Worm (Caenorhabditis elegans) whole organism, young adult: ENCODE results near the gene msp-74.

ENCODE experiments used
- F33H1.4 ChIP-seq: fragments of 200-800 bp; sonication (Bioruptor generic); IDR thresholded peaks from 2 replicates; pipeline ENCODE4 v1.3.6; 2022; ENCODE audit warnings: missing genetic modification reagents, missing genetic modification characterization, missing compliant biosample characterization
- F49E8.2 ChIP-seq: sonication (generic microtip); optimal IDR thresholded peaks from 3 replicates; lab custom pipeline; 2017; ENCODE audit warnings: missing genetic modification characterization, mild to moderate bottlenecking, missing compliant biosample characterization, antibody characterized with exemption, moderate library complexity; ENCODE audit not compliant: insufficient read depth
- K12H6.12 ChIP-seq: fragments of 200-800 bp; sonication (Bioruptor generic); optimal IDR thresholded peaks from 2 replicates; lab custom pipeline; 2018; ENCODE audit warnings: mild to moderate bottlenecking, missing genetic modification characterization, missing compliant biosample characterization
- T07F8.4 ChIP-seq: sonication (generic microtip); optimal IDR thresholded peaks from 2 replicates; lab custom pipeline; 2016; ENCODE audit warnings: mild to moderate bottlenecking, missing genetic modification characterization, moderate library complexity, missing compliant biosample characterization
- Y53F4B.3 ChIP-seq: fragments of 200-800 bp; sonication (Bioruptor generic); IDR thresholded peaks from 2 replicates; pipeline ENCODE4 v1.3.6; 2022; ENCODE audit warnings: missing genetic modification reagents, missing genetic modification characterization, missing compliant biosample characterization
- ZK185.1 ChIP-seq: sonication (generic microtip); optimal IDR thresholded peaks from 2 replicates; lab custom pipeline; 2016; ENCODE audit warnings: mild to moderate bottlenecking, missing genetic modification characterization, missing compliant biosample characterization; ENCODE audit not compliant: poor library complexity, severe bottlenecking
- aptf-3 ChIP-seq: fragments of 200-800 bp; sonication (Bioruptor generic); IDR thresholded peaks from 2 replicates; pipeline ENCODE4 v1.3.6; 2022; ENCODE audit warnings: missing genetic modification characterization, missing compliant biosample characterization
- atf-7 ChIP-seq: sonication (generic microtip); optimal IDR thresholded peaks from 2 replicates; lab custom pipeline; 2017; ENCODE audit warnings: mild to moderate bottlenecking, missing genetic modification characterization, missing compliant biosample characterization
- athp-1 ChIP-seq: sonication (generic microtip); optimal IDR thresholded peaks from 2 replicates; lab custom pipeline; 2017; ENCODE audit warnings: mild to moderate bottlenecking, missing genetic modification characterization, missing compliant biosample characterization
- cebp-1 ChIP-seq, 2 experiments: fragments of 200-800 bp in 1 of 2; sonication (Bioruptor generic) in 1 of 2; sonication (generic microtip) in 1 of 2; IDR thresholded peaks in 1 of 2; optimal IDR thresholded peaks in 1 of 2; 2 replicates each; pipeline versions ENCODE4 v1.3.6 to Lab custom; 2017 to 2022; ENCODE audit warnings: missing compliant biosample characterization in 2 of 2, missing genetic modification characterization in 2 of 2, mild to moderate bottlenecking in 1 of 2, missing genetic modification reagents in 1 of 2, moderate library complexity in 1 of 2
- ceh-91 ChIP-seq: fragments of 200-800 bp; sonication (Bioruptor generic); IDR thresholded peaks from 2 replicates; pipeline ENCODE4 v1.3.6; 2022; ENCODE audit warnings: missing genetic modification reagents, missing genetic modification characterization, missing compliant biosample characterization
- chd-7 ChIP-seq: sonication (generic microtip); optimal IDR thresholded peaks from 2 replicates; lab custom pipeline; 2016; ENCODE audit warnings: mild to moderate bottlenecking, missing genetic modification characterization, moderate library complexity, missing compliant biosample characterization
- egrh-3 ChIP-seq: fragments of 200-800 bp; sonication (Bioruptor generic); IDR thresholded peaks from 2 replicates; pipeline ENCODE4 v1.3.6; 2022; ENCODE audit warnings: missing genetic modification reagents, missing genetic modification characterization, missing compliant biosample characterization
- ets-4 ChIP-seq: fragments of 200-800 bp; sonication (Bioruptor generic); optimal IDR thresholded peaks from 2 replicates; lab custom pipeline; 2018; ENCODE audit warnings: mild to moderate bottlenecking, missing genetic modification characterization, missing compliant biosample characterization
- him-1 ChIP-seq: sonication (generic microtip); optimal IDR thresholded peaks from 2 replicates; lab custom pipeline; 2016; ENCODE audit warnings: missing genotype, missing genetic modification reagents, missing genetic modification characterization, missing compliant biosample characterization
- hlh-26 ChIP-seq: fragments of 200-800 bp; sonication (Bioruptor generic); conservative IDR thresholded peaks from 2 replicates; pipeline ENCODE4 v1.3.6; 2022; ENCODE audit warnings: missing genetic modification reagents, missing genetic modification characterization, missing compliant biosample characterization
- hmg-20 ChIP-seq: fragments of 200-800 bp; sonication (Bioruptor generic); IDR thresholded peaks from 2 replicates; pipeline ENCODE4 v1.3.6; 2022; ENCODE audit warnings: missing genetic modification reagents, missing genetic modification characterization, missing compliant biosample characterization
- hrde-1 ChIP-seq: sonication (generic microtip); optimal IDR thresholded peaks from 2 replicates; lab custom pipeline; 2016; ENCODE audit warnings: missing genetic modification characterization, mild to moderate bottlenecking, missing compliant biosample characterization, moderate library complexity, missing genotype, missing genetic modification reagents, borderline replicate concordance
- hsf-1 ChIP-seq: fragments of 200-800 bp; sonication (Bioruptor generic); IDR thresholded peaks from 2 replicates; pipeline ENCODE4 v1.3.6; 2022; ENCODE audit warnings: missing genetic modification reagents, missing genetic modification characterization, missing compliant biosample characterization
- lag-1 ChIP-seq: fragments of 200-800 bp; sonication (Bioruptor generic); IDR thresholded peaks from 2 replicates; pipeline ENCODE4 v1.3.6; 2022; ENCODE audit warnings: missing genetic modification reagents, missing genetic modification characterization, missing compliant biosample characterization
- let-607 ChIP-seq, 2 experiments: fragments of 200-800 bp in 1 of 2; sonication (Bioruptor generic) in 1 of 2; sonication (generic microtip) in 1 of 2; optimal IDR thresholded peaks; 2 replicates each; lab custom pipeline; 2016 to 2018; ENCODE audit warnings: mild to moderate bottlenecking in 2 of 2, missing compliant biosample characterization in 2 of 2, missing genetic modification characterization in 2 of 2, moderate library complexity in 2 of 2, missing genotype in 1 of 2
- lin-26 ChIP-seq: fragments of 200-800 bp; sonication (Bioruptor generic); IDR thresholded peaks from 2 replicates; pipeline ENCODE4 v1.3.6; 2022; ENCODE audit warnings: missing genetic modification reagents, missing genetic modification characterization, missing compliant biosample characterization
- lin-40 ChIP-seq: sonication (generic microtip); optimal IDR thresholded peaks from 2 replicates; lab custom pipeline; 2016; ENCODE audit warnings: missing genetic modification characterization, mild to moderate bottlenecking, missing compliant biosample characterization, missing genotype, missing genetic modification reagents
- lin-54 ChIP-seq: fragments of 200-800 bp; sonication (Bioruptor generic); optimal IDR thresholded peaks from 2 replicates; lab custom pipeline; 2018; ENCODE audit warnings: mild to moderate bottlenecking, missing genetic modification characterization, missing compliant biosample characterization
- madf-10 ChIP-seq: sonication (generic microtip); optimal IDR thresholded peaks from 2 replicates; lab custom pipeline; 2016; ENCODE audit warnings: mild to moderate bottlenecking, missing genetic modification characterization, missing compliant biosample characterization
- mel-28 ChIP-seq: sonication (generic microtip); optimal IDR thresholded peaks from 2 replicates; lab custom pipeline; 2016; ENCODE audit warnings: borderline replicate concordance, mild to moderate bottlenecking, missing genetic modification characterization, missing compliant biosample characterization
- nfya-1 ChIP-seq: sonication (generic microtip); optimal IDR thresholded peaks from 2 replicates; lab custom pipeline; 2017; ENCODE audit warnings: antibody characterized with exemption, missing compliant biosample characterization, missing genetic modification characterization, borderline replicate concordance; ENCODE audit not compliant: insufficient read depth
- nhr-27 ChIP-seq: fragments of 200-800 bp; sonication (Bioruptor generic); optimal IDR thresholded peaks from 2 replicates; lab custom pipeline; 2018; ENCODE audit warnings: mild to moderate bottlenecking, missing genetic modification characterization, moderate library complexity, missing compliant biosample characterization
- nhr-80 ChIP-seq: sonication (generic microtip); optimal IDR thresholded peaks from 2 replicates; lab custom pipeline; 2016; ENCODE audit warnings: missing genetic modification characterization, missing compliant biosample characterization
- nhr-90 ChIP-seq: sonication (generic microtip); optimal IDR thresholded peaks from 2 replicates; lab custom pipeline; 2016; ENCODE audit warnings: missing genotype, mild to moderate bottlenecking, missing genetic modification characterization, missing compliant biosample characterization
- rcor-1 ChIP-seq: fragments of 200-800 bp; sonication (Bioruptor generic); IDR thresholded peaks from 2 replicates; pipeline ENCODE4 v1.3.6; 2022; ENCODE audit warnings: missing genetic modification reagents, missing genetic modification characterization, missing compliant biosample characterization
- snpc-1.3 ChIP-seq: sonication (generic microtip); optimal IDR thresholded peaks from 2 replicates; lab custom pipeline; 2017; ENCODE audit warnings: missing genetic modification characterization, mild to moderate bottlenecking, missing compliant biosample characterization, antibody characterized with exemption, moderate library complexity, missing genotype, missing genetic modification reagents; ENCODE audit not compliant: insufficient read depth
- snpc-4 ChIP-seq, 5 experiments: fragments of 150-350 bp in 1 of 5; sonication (generic microtip) in 4 of 5; optimal IDR thresholded peaks; 2 replicates each; lab custom pipeline; 2014 to 2018; ENCODE audit warnings: missing genetic modification characterization in 5 of 5, missing biosample characterization in 3 of 5, antibody characterized with exemption in 2 of 5, mild to moderate bottlenecking in 2 of 5, missing compliant biosample characterization in 2 of 5, missing genotype in 2 of 5, moderate library complexity in 2 of 5, missing genetic modification reagents in 1 of 5
- somi-1 ChIP-seq: fragments of 200-800 bp; sonication (Bioruptor generic); optimal IDR thresholded peaks from 2 replicates; lab custom pipeline; 2018; ENCODE audit warnings: mild to moderate bottlenecking, missing genetic modification characterization, missing compliant biosample characterization
- sptf-2 ChIP-seq: fragments of 200-800 bp; sonication (Bioruptor generic); optimal IDR thresholded peaks from 2 replicates; lab custom pipeline; 2018; ENCODE audit warnings: mild to moderate bottlenecking, missing genetic modification characterization, missing compliant biosample characterization
- tbp1 ChIP-seq: fragments of 200-800 bp; sonication (Bioruptor generic); optimal IDR thresholded peaks from 2 replicates; lab custom pipeline; 2018; ENCODE audit warnings: mild to moderate bottlenecking, missing genetic modification characterization, missing compliant biosample characterization
- tlf-1 ChIP-seq: fragments of 200-800 bp; sonication (Bioruptor generic); optimal IDR thresholded peaks from 2 replicates; lab custom pipeline; 2018; ENCODE audit warnings: mild to moderate bottlenecking, missing genetic modification characterization, missing compliant biosample characterization
- unc-62 ChIP-seq: fragments of 150-350 bp; optimal IDR thresholded peaks from 2 replicates; lab custom pipeline; 2014; ENCODE audit warnings: missing biosample characterization, missing genetic modification reagents, missing genetic modification characterization
- xnd-1 ChIP-seq: sonication (generic microtip); optimal IDR thresholded peaks from 2 replicates; lab custom pipeline; 2016; ENCODE audit warnings: missing genotype, missing genetic modification reagents, missing genetic modification characterization, missing compliant biosample characterization
- zim-3 ChIP-seq: sonication (generic microtip); optimal IDR thresholded peaks from 2 replicates; lab custom pipeline; 2017; ENCODE audit warnings: mild to moderate bottlenecking, missing genetic modification characterization, moderate library complexity, missing compliant biosample characterization
- ztf-18 ChIP-seq: sonication (generic microtip); optimal IDR thresholded peaks from 2 replicates; lab custom pipeline; 2016; ENCODE audit warnings: missing genotype, mild to moderate bottlenecking, missing genetic modification characterization, missing compliant biosample characterization
- ztf-22 ChIP-seq: fragments of 200-800 bp; sonication (Bioruptor generic); optimal IDR thresholded peaks from 2 replicates; lab custom pipeline; 2018; ENCODE audit warnings: mild to moderate bottlenecking, missing genetic modification characterization, moderate library complexity, missing compliant biosample characterization
- ztf-3 ChIP-seq: fragments of 200-800 bp; sonication (Bioruptor generic); optimal IDR thresholded peaks from 2 replicates; lab custom pipeline; 2018; ENCODE audit warnings: mild to moderate bottlenecking, missing genetic modification characterization, missing compliant biosample characterization

Gene msp-74

DNA sequence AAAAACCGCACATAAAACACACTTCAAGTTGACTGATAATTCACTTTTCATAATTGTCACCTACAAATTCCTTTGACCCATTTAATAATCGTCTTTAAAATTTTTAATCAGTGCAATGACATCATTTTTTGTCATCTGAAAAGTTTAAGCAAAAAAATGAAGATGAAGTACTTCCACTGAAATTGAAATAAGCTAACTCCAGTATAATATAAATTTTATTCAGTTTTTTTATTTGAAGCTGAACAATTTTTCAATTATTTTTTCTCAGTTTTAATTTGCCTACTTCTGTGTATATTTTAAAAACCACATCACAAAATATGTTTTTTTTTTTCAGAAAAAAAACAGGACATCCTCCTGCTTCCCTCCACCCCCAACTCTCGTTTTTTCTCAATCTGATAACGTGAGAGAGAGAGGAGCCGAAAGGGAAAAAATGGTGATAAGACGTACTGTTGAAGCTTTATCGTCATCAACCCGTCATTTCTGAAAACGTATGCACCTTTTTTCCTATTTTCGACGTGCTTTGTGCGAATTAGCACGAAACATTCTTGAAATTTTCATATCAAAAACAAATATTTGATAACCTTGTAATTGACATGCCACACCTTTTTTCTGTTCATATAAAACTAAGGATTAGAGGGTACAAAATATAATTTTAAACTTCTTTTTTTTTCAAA, 11.2 kb downstream of the msp-74 start, which contains the start of the genes C04G6.11 and mpk-2:
Gene C04G6.11, minus strand, starts transcription at position 51 of the 674 bp plus-strand sequence.
Gene mpk-2, plus strand, starts transcription at position 335 of the 674 bp plus-strand sequence.
- TF ChIP-seq F33H1.4 (GFP tag; lab: Robert Waterston, UW) (no peak), atf-7 (peak; percentile 75), let-607 (tag; optimal IDR thresholded peaks at IDR 0.05; lab: Kevin White, UChicago) (peak; percentile 21 to 40), ztf-22 (GFP tag; lab: Kevin White, UChicago) (peak; percentile 58), madf-10 (tag; lab: Kevin White, UChicago) (peak; percentile 22), sptf-2 (no peak), lin-54 (GFP tag; lab: Kevin White, UChicago) (no peak), nhr-80 (tag; lab: Kevin White, UChicago) (peak; percentile 93), mel-28 (tag; lab: Kevin White, UChicago) (no peak), unc-62 (GFP tag; lab: Kevin White, UChicago) (peak; percentile 44)

DNA sequence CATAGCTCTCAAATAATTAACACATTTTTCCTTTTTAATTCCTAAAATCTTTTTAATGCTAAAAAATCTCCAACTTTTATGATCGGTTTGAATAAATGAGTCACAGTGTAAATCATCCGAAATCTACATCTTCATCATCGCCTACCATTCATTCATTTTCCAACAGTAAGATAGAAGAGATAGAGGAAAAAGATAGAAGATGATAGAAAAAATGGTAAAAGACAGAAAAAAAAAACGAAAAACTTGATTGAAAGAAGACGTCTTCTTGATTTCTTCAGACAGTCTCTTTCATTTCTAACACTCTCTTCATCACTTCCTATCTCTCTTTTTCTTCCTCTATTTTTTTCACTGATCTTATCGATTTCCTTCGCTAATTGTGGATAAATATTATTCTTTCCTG, 11.9 kb downstream of the msp-74 start:
- TF ChIP-seq snpc-1.3 (no peak), athp-1 (tag; lab: Kevin White, UChicago) (no peak), ets-4 (GFP tag; lab: Kevin White, UChicago) (no peak), hrde-1 (no peak), nhr-27 (tag; lab: Kevin White, UChicago) (no peak), ZK185.1 (tag; lab: Kevin White, UChicago) (no peak), T07F8.4 (tag; lab: Kevin White, UChicago) (no peak), nhr-90 (no peak), lin-40 (tag; lab: Kevin White, UChicago) (no peak), somi-1 (GFP tag; lab: Kevin White, UChicago) (no peak), cebp-1 (GFP tag; IDR thresholded peaks at IDR 0.05; lab: Robert Waterston, UW) (no peak), cebp-1 (tag; optimal IDR thresholded peaks at IDR 0.05; lab: Kevin White, UChicago) (no peak), lag-1 (GFP tag; lab: Robert Waterston, UW) (no peak), hlh-26 (GFP tag; lab: Robert Waterston, UW) (no peak), chd-7 (tag; lab: Kevin White, UChicago) (no peak), tbp1 (GFP tag; lab: Kevin White, UChicago) (no peak), K12H6.12 (no peak), hsf-1 (GFP tag; lab: Robert Waterston, UW) (no peak), xnd-1 (tag; lab: Kevin White, UChicago) (no peak), ztf-3 (GFP tag; lab: Kevin White, UChicago) (no peak)

DNA sequence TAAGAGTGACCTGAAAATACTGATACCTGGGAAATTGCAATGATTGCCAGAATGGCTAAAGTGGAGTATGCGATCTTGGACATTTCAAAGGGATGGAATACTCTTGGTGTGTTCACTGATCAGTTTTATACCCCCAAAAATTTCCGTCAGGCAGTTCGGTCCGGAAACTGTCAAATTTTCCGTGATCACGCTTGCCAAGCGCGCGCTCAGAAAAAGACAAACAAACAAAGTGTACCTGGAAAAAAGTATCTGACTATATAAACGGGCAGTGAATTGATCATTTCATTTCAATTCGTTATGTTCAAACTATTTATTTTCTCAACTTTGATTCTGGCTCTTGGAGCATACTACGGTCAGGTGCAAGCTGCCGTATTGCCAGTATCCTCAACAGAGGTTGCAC, 13.4 kb downstream of the msp-74 start, which contains the start of the genes idpb-3 and idpb-1:
Gene idpb-3, minus strand, starts transcription at position 101 of the 400 bp plus-strand sequence.
Gene idpb-1, plus strand, starts transcription at position 284 of the 400 bp plus-strand sequence.
- TF ChIP-seq rcor-1 (GFP tag; lab: Robert Waterston, UW) = no peak
- no peak for TF ChIP-seq ceh-91 (GFP tag; lab: Robert Waterston, UW)
- no peak for TF ChIP-seq nhr-90
- no peak for TF ChIP-seq F33H1.4 (GFP tag; lab: Robert Waterston, UW)
- TF ChIP-seq zim-3 (tag; lab: Kevin White, UChicago) = no peak
- no peak for TF ChIP-seq Y53F4B.3 (GFP tag; lab: Robert Waterston, UW)
- TF ChIP-seq egrh-3 (GFP tag; lab: Robert Waterston, UW) = no peak
- no peak for TF ChIP-seq hlh-26 (GFP tag; lab: Robert Waterston, UW)
- TF ChIP-seq tlf-1 (GFP tag; lab: Kevin White, UChicago) = no peak
- no peak for TF ChIP-seq him-1 (tag; lab: Kevin White, UChicago)
- TF ChIP-seq lag-1 (GFP tag; lab: Robert Waterston, UW) = no peak
- no peak for TF ChIP-seq aptf-3 (GFP tag; lab: Robert Waterston, UW)
- TF ChIP-seq hmg-20 (GFP tag; lab: Robert Waterston, UW) = no peak
- no peak for TF ChIP-seq ztf-18 (tag; lab: Kevin White, UChicago)
- no peak for TF ChIP-seq snpc-4 (GFP tag; optimal IDR thresholded peaks at IDR 0.05; lab: Kevin White, UChicago)
- TF ChIP-seq snpc-4 (tag; optimal IDR thresholded peaks at IDR 0.05; lab: Kevin White, UChicago) = no peak
- no peak for TF ChIP-seq xnd-1 (tag; lab: Kevin White, UChicago)
- TF ChIP-seq lin-26 (GFP tag; lab: Robert Waterston, UW) = no peak
- no peak for TF ChIP-seq F49E8.2 (tag; lab: Kevin White, UChicago)
- TF ChIP-seq nfya-1 (tag; lab: Kevin White, UChicago) = no peak
